Worm (Caenorhabditis elegans): ENCODE data around the gene ins-31.
"Not testable (repeated sequence)": the region's sequence is repeated elsewhere in the genome, so short reads cannot be mapped to it uniquely, and the experiment has no call there.

ins-31 gene

ce11 chrII:3123206-3123605, 3.6 kb upstream of the ins-31 start, which contains the start of gene srh-71:
srh-71 (plus strand) TSS chrII:3123506.
- TF ChIP-seq nhr-237 (tag; optimal IDR thresholded peaks at IDR 0.05) (no peak), ztf-11 (tag; optimal IDR thresholded peaks at IDR 0.05) (no peak)

DNA sequence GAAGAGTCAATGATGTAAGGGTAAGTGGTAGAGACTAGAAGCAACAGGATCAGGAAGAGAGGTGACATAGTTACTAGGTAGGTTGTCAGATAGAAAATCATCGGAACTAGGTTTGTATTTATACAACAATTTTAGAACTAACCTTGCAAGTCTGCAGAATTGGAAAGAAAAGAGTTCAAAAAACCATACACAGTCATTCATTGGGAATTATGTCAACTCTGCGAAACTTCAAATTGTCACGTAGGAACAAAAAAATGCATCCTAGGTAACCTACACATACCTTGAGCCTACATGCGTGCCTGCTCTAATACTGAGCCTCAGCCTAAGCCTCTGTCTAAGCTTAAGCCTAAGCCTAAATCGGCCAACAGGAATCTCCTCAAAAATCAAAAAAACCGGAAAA, 500 bp upstream of the ins-31 start, which contains the start of gene ins-19:
Gene ins-19 (minus strand): TSS at position 101 of the 400 bp plus-strand sequence.
- no peak for TF ChIP-seq crh-2 (tag; optimal IDR thresholded peaks at IDR 0.05)
- no peak for TF ChIP-seq fos-1 (tag; optimal IDR thresholded peaks at IDR 0.05)
- TF ChIP-seq lsy-2 (tag; optimal IDR thresholded peaks at IDR 0.05) = no peak
- no peak for TF ChIP-seq blmp-1 (tag; optimal IDR thresholded peaks at IDR 0.05; ENCODE audit: insufficient read depth)
- TF ChIP-seq peb-1 (tag; optimal IDR thresholded peaks at IDR 0.05) = no peak
- no peak for TF ChIP-seq gmeb-1 (tag; optimal IDR thresholded peaks at IDR 0.05)

DNA sequence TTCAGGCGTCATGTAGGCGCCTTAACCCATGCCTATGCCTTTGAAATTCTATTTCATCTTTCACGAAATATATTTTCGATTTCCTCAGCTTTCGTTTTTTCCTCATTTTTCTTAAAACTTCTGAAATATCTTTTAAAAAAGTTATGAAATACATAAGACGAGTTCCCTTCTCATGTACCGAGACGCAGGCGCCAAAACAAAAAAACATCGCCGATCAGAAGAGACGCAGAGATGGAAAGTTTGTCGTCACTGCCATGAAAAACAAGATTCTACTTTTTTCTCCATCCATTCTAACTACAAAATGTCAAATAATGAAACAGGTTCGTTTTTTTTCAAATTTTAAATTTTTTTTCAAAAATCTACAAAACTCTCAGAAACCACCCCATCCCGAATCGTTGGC, 2.2 kb downstream of the ins-31 start, which contains the start of gene chil-24:
Gene chil-24 (plus strand): TSS at position 156 of the 400 bp plus-strand sequence.
- TF ChIP-seq nhr-23 (tag; optimal IDR thresholded peaks at IDR 0.05) (no peak), sma-9 (GFP tag; optimal IDR thresholded peaks at IDR 0.05) (peak; percentile 7), sma-9 (tag; optimal IDR thresholded peaks at IDR 0.05) (no peak), ztf-4 (tag; optimal IDR thresholded peaks at IDR 0.05) (no peak), unc-55 (GFP tag; optimal IDR thresholded peaks at IDR 0.05) (peak; percentile 16), skn-1 (tag; optimal IDR thresholded peaks at IDR 0.05) (no peak), nhr-11 (tag; optimal IDR thresholded peaks at IDR 0.05) (no peak), mbf-1 (tag; optimal IDR thresholded peaks at IDR 0.05) (no peak), nhr-237 (tag; optimal IDR thresholded peaks at IDR 0.05) (no peak), C34F6.9 (tag; optimal IDR thresholded peaks at IDR 0.05) (no peak), ama-1 (optimal IDR thresholded peaks at IDR 0.05) (no peak), ZK546.5 (tag; optimal IDR thresholded peaks at IDR 0.05) (no peak)

DNA sequence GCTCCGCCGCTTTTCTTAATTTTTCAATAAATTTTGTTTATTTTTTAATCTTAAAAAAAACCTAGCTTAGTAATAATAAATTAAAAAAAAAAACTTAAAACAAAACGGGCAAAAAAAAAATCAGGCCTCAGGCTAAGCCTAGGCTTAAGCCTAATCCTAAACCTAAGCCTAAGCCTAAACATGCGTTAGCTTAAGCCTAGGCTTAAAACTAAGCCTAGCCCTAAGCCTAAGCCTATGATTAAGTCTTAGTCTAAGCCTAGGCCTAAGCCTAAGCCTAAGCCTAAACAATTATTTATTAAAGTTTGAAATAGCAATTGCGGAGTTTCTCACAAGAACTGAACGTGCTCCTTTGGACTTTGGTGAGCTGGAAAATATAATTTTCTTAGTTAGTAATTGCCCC, 8.5 kb downstream of the ins-31 start:
- TF ChIP-seq nhr-6 (tag; optimal IDR thresholded peaks at IDR 0.05) = no peak
- no peak for TF ChIP-seq gmeb-1 (tag; optimal IDR thresholded peaks at IDR 0.05)
- no peak for TF ChIP-seq unc-62 (GFP tag; optimal IDR thresholded peaks at IDR 0.05)
- TF ChIP-seq nhr-10 (tag; optimal IDR thresholded peaks at IDR 0.05) = no peak
- no peak for TF ChIP-seq nhr-77 (tag; optimal IDR thresholded peaks at IDR 0.05)
- no peak for TF ChIP-seq alr-1 (tag; optimal IDR thresholded peaks at IDR 0.05)
- no peak for TF ChIP-seq lin-13 (GFP tag; optimal IDR thresholded peaks at IDR 0.05)
- TF ChIP-seq aly-2 (tag; optimal IDR thresholded peaks at IDR 0.05) = no peak
- no peak for TF ChIP-seq nhr-11 (tag; optimal IDR thresholded peaks at IDR 0.05)
- TF ChIP-seq skn-1 (tag; optimal IDR thresholded peaks at IDR 0.05) = no peak
- TF ChIP-seq unc-55 (GFP tag; optimal IDR thresholded peaks at IDR 0.05) = no peak

ce11 chrII:3137804-3138203, 11.0 kb downstream of the ins-31 start, which contains the start of gene sri-54:
sri-54 (minus strand) TSS chrII:3137904.
- TF ChIP-seq C34F6.9 (tag; optimal IDR thresholded peaks at IDR 0.05) (no peak), ceh-16 (tag; optimal IDR thresholded peaks at IDR 0.05) (no peak), F13H6.1 (tag; optimal IDR thresholded peaks at IDR 0.05) (no peak), ztf-11 (tag; optimal IDR thresholded peaks at IDR 0.05) (no peak), aly-2 (tag; optimal IDR thresholded peaks at IDR 0.05) (no peak), nhr-10 (tag; optimal IDR thresholded peaks at IDR 0.05) (no peak), lin-39 (tag; optimal IDR thresholded peaks at IDR 0.05) (no peak), unc-55 (GFP tag; optimal IDR thresholded peaks at IDR 0.05) (no peak), nhr-25 (tag; optimal IDR thresholded peaks at IDR 0.05) (no peak), sem-4 (tag; optimal IDR thresholded peaks at IDR 0.05) (no peak), ama-1 (optimal IDR thresholded peaks at IDR 0.05) (no peak), lsy-2 (tag; optimal IDR thresholded peaks at IDR 0.05) (no peak), egl-27 (tag; optimal IDR thresholded peaks at IDR 0.05) (no peak), nhr-21 (tag; optimal IDR thresholded peaks at IDR 0.05) (no peak), mdl-1 (tag; optimal IDR thresholded peaks at IDR 0.05) (no peak)

- not testable (repeated sequence) for TF ChIP-seq nhr-23 (tag; optimal IDR thresholded peaks at IDR 0.05); mbf-1 (tag; optimal IDR thresholded peaks at IDR 0.05); Y55F3AM.14 (GFP tag; optimal IDR thresholded peaks at IDR 0.05)
These were observed 16.0 kb downstream of the ins-31 start, which contains the start of gene sri-42 for ce11 chrII:3142855-3143254. sri-42 (minus strand) TSS chrII:3142955.
